Fruit fly (Drosophila melanogaster) S2 (cell line): ENCODE results near the gene drongo.

Experiments used
- CG8478 ChIP-seq: fragments of >200 bp; optimal IDR thresholded peaks from 2 replicates; lab custom pipeline; 2018
- CTCF ChIP-seq, 2 experiments: fragments of >200 bp; optimal IDR thresholded peaks; 2 replicates each; lab custom pipeline; 2018

dm6 chr2L:870749-871418 is 20.0 kb upstream of the drongo start:
- no peak for TF ChIP-seq CG8478 (lab: Kevin White, UChicago)
- TF ChIP-seq CTCF (optimal IDR thresholded peaks at IDR 0.05; lab: Kevin White, UChicago), result peak in 1 of 2 experiments; percentile 43
